Fruit fly (Drosophila melanogaster) whole organism, embryonic: Measurements from ENCODE around the gene snk.

Source experiments
- Atf3 ChIP-seq: fragments of 200-800 bp; sonication (Bioruptor generic); optimal IDR thresholded peaks from 3 replicates; lab custom pipeline; 2016; ENCODE audit warnings: missing biosample characterization, missing genetic modification characterization
- Awh ChIP-seq: fragments of 200-800 bp; sonication (Bioruptor generic); IDR thresholded peaks from 2 replicates; pipeline ENCODE4, ENCODE4 v1.3.6; 2022; ENCODE audit warnings: missing biosample characterization, missing genetic modification characterization
- BtbVII ChIP-seq: fragments of 200-800 bp; sonication (Bioruptor generic); optimal IDR thresholded peaks from 3 replicates; lab custom pipeline; 2017; ENCODE audit warnings: missing biosample characterization, mild to moderate bottlenecking, missing genetic modification characterization
- CG10979 ChIP-seq: fragments of 200-800 bp; sonication (Bioruptor generic); optimal IDR thresholded peaks from 2 replicates; lab custom pipeline; 2018; ENCODE audit warnings: missing biosample characterization, mild to moderate bottlenecking, missing genetic modification characterization, moderate library complexity
- CG11504 ChIP-seq: fragments of 200-800 bp; sonication (Bioruptor generic); optimal IDR thresholded peaks from 3 replicates; lab custom pipeline; 2019; ENCODE audit warnings: missing biosample characterization, mild to moderate bottlenecking, missing genetic modification characterization, moderate library complexity
- CG11723 ChIP-seq: fragments of 200-800 bp; sonication (Bioruptor generic); optimal IDR thresholded peaks from 2 replicates; lab custom pipeline; 2017; ENCODE audit warnings: missing biosample characterization, mild to moderate bottlenecking, missing genetic modification characterization
- CG13296 ChIP-seq: fragments of 200-800 bp; sonication (Bioruptor generic); optimal IDR thresholded peaks from 3 replicates; lab custom pipeline; 2018; ENCODE audit warnings: missing biosample characterization, mild to moderate bottlenecking, missing genetic modification characterization
- CG13775 ChIP-seq: fragments of 200-800 bp; sonication (Bioruptor generic); optimal IDR thresholded peaks from 3 replicates; lab custom pipeline; 2017; ENCODE audit warnings: missing biosample characterization, mild to moderate bottlenecking, missing genetic modification characterization
- CG17568 ChIP-seq: fragments of 200-800 bp; sonication (Bioruptor generic); optimal IDR thresholded peaks from 2 replicates; lab custom pipeline; 2018; ENCODE audit warnings: missing biosample characterization, mild to moderate bottlenecking, missing genetic modification characterization, moderate library complexity
- CG17912 ChIP-seq: fragments of 200-800 bp; sonication (Bioruptor generic); optimal IDR thresholded peaks from 2 replicates; lab custom pipeline; 2018; ENCODE audit warnings: missing biosample characterization, mild to moderate bottlenecking, missing genetic modification characterization
- CG32767 ChIP-seq: fragments of 200-800 bp; sonication (Bioruptor generic); IDR thresholded peaks from 2 replicates; pipeline ENCODE4 v1.3.6; 2022; ENCODE audit warnings: missing biosample characterization, missing genetic modification characterization
- CG3407 ChIP-seq: fragments of 200-800 bp; sonication (Bioruptor generic); optimal IDR thresholded peaks from 2 replicates; lab custom pipeline; 2018; ENCODE audit warnings: missing biosample characterization, mild to moderate bottlenecking, missing genetic modification characterization
- CG4730 ChIP-seq: fragments of 200-800 bp; sonication (Bioruptor generic); IDR thresholded peaks from 2 replicates; pipeline ENCODE4 v1.3.6; 2022; ENCODE audit warnings: missing biosample characterization, missing genetic modification characterization
- CG5245 ChIP-seq: fragments of 200-800 bp; sonication (Bioruptor generic); optimal IDR thresholded peaks from 3 replicates; lab custom pipeline; 2016; ENCODE audit warnings: missing biosample characterization, missing genetic modification characterization
- CG6854 ChIP-seq: fragments of 200-800 bp; sonication (Bioruptor generic); optimal IDR thresholded peaks from 3 replicates; lab custom pipeline; 2017; ENCODE audit warnings: missing biosample characterization, mild to moderate bottlenecking, missing genetic modification characterization
- CG8281 ChIP-seq: fragments of 200-800 bp; sonication (Bioruptor generic); optimal IDR thresholded peaks from 2 replicates; lab custom pipeline; 2018; ENCODE audit warnings: missing biosample characterization, mild to moderate bottlenecking, missing genetic modification characterization, moderate library complexity
- CG8765 ChIP-seq: fragments of 200-800 bp; sonication (Bioruptor generic); IDR thresholded peaks from 2 replicates; pipeline ENCODE4 v1.3.6; 2022; ENCODE audit warnings: missing biosample characterization, missing genetic modification characterization
- CG9797 ChIP-seq: fragments of 200-800 bp; sonication (Bioruptor generic); optimal IDR thresholded peaks from 3 replicates; lab custom pipeline; 2018; ENCODE audit warnings: missing biosample characterization, mild to moderate bottlenecking, missing genetic modification characterization
- CrebB ChIP-seq: fragments of 200-800 bp; sonication (Bioruptor generic); optimal IDR thresholded peaks from 3 replicates; lab custom pipeline; 2018; ENCODE audit warnings: missing biosample characterization, mild to moderate bottlenecking, missing genetic modification characterization
- Dbx ChIP-seq: fragments of 200-800 bp; sonication (Bioruptor generic); IDR thresholded peaks from 3 replicates; pipeline ENCODE4 v1.3.6; 2022; ENCODE audit warnings: missing biosample characterization, missing genetic modification characterization
- Drgx ChIP-seq: fragments of 200-800 bp; sonication (Bioruptor generic); IDR thresholded peaks from 2 replicates; pipeline ENCODE4 v1.3.6; 2022; ENCODE audit warnings: missing biosample characterization, missing genetic modification characterization
- ERR ChIP-seq: fragments of 200-800 bp; sonication (Bioruptor generic); optimal IDR thresholded peaks from 2 replicates; lab custom pipeline; 2016; ENCODE audit warnings: missing biosample characterization, missing genetic modification characterization
- Hmr ChIP-seq: fragments of 200-800 bp; sonication (Bioruptor generic); optimal IDR thresholded peaks from 3 replicates; lab custom pipeline; 2017; ENCODE audit warnings: mild to moderate bottlenecking, missing biosample characterization, missing genetic modification reagents, missing genetic modification characterization
- Hr3 ChIP-seq: fragments of 200-800 bp; sonication (Bioruptor generic); optimal IDR thresholded peaks from 3 replicates; lab custom pipeline; 2016; ENCODE audit warnings: missing biosample characterization, missing genetic modification characterization
- Lhr ChIP-seq: fragments of 200-800 bp; sonication (Bioruptor generic); optimal IDR thresholded peaks from 3 replicates; lab custom pipeline; 2017; ENCODE audit warnings: mild to moderate bottlenecking, missing biosample characterization, missing genetic modification reagents, missing genetic modification characterization
- Med ChIP-seq: fragments of 200-800 bp; sonication (Bioruptor generic); peaks from one replicate; lab custom pipeline; 2016; ENCODE audit warnings: missing biosample characterization, missing genetic modification characterization, mild to moderate bottlenecking, inconsistent platforms, moderate library complexity
- NK7.1 ChIP-seq: fragments of 200-800 bp; sonication (Bioruptor generic); optimal IDR thresholded peaks from 3 replicates; lab custom pipeline; 2016; ENCODE audit warnings: missing biosample characterization, missing genetic modification characterization
- Nf-YC ChIP-seq: fragments of 200-800 bp; optimal IDR thresholded peaks from 3 replicates; lab custom pipeline; 2019; ENCODE audit warnings: missing biosample characterization, mild to moderate bottlenecking, missing genetic modification characterization, moderate library complexity
- Side ChIP-seq: fragments of 200-800 bp; sonication (Bioruptor generic); optimal IDR thresholded peaks from 2 replicates; lab custom pipeline; 2016; ENCODE audit warnings: missing biosample characterization, missing genetic modification characterization
- bab2 ChIP-seq: fragments of 200-800 bp; sonication (Bioruptor generic); optimal IDR thresholded peaks from 2 replicates; lab custom pipeline; 2016; ENCODE audit warnings: missing biosample characterization, missing genetic modification characterization
- bsh ChIP-seq, 2 experiments: fragments of 200-800 bp; sonication (Bioruptor generic); optimal IDR thresholded peaks; 2 replicates each; lab custom pipeline; 2017 to 2018; ENCODE audit warnings: mild to moderate bottlenecking in 2 of 2, missing biosample characterization in 2 of 2, missing genetic modification characterization in 2 of 2, moderate library complexity in 1 of 2
- crol ChIP-seq: fragments of 200-800 bp; sonication (Bioruptor generic); IDR thresholded peaks from 2 replicates; pipeline ENCODE4 v1.3.6; 2022; ENCODE audit warnings: missing biosample characterization, missing genetic modification characterization
- crp ChIP-seq, 2 experiments: fragments of 200-800 bp; sonication (Bioruptor generic); optimal IDR thresholded peaks; 2 replicates in 1 of 2; 3 replicates in 1 of 2; lab custom pipeline; 2017; ENCODE audit warnings: missing biosample characterization in 2 of 2, missing genetic modification characterization in 2 of 2, mild to moderate bottlenecking in 1 of 2, moderate library complexity in 1 of 2
- da ChIP-seq: fragments of 200-800 bp; sonication (Bioruptor generic); optimal IDR thresholded peaks from 2 replicates; lab custom pipeline; 2016; ENCODE audit warnings: missing biosample characterization, missing genetic modification characterization
- emc ChIP-seq: fragments of 200-800 bp; sonication (Bioruptor generic); optimal IDR thresholded peaks from 2 replicates; lab custom pipeline; 2016; ENCODE audit warnings: missing biosample characterization, missing genetic modification characterization
- exex ChIP-seq: fragments of 200-800 bp; sonication (Bioruptor generic); optimal IDR thresholded peaks from 4 replicates; lab custom pipeline; 2018; ENCODE audit warnings: missing biosample characterization, mild to moderate bottlenecking, missing genetic modification characterization, moderate library complexity
- her ChIP-seq: fragments of 200-800 bp; sonication (Bioruptor generic); optimal IDR thresholded peaks from 2 replicates; lab custom pipeline; 2016; ENCODE audit warnings: missing biosample characterization, missing genetic modification characterization
- mld ChIP-seq: fragments of 200-800 bp; sonication (Bioruptor generic); IDR thresholded peaks from 3 replicates; pipeline ENCODE4 v1.3.6; 2022; ENCODE audit warnings: missing biosample characterization, missing genetic modification characterization; ENCODE audit not compliant: partially characterized antibody
- odd ChIP-seq: fragments of 200-800 bp; sonication (Bioruptor generic); optimal IDR thresholded peaks from 2 replicates; lab custom pipeline; 2017; ENCODE audit warnings: missing biosample characterization, mild to moderate bottlenecking, missing genetic modification characterization
- phol ChIP-seq: fragments of 200-800 bp; sonication (Bioruptor generic); optimal IDR thresholded peaks from 3 replicates; lab custom pipeline; 2018; ENCODE audit warnings: missing biosample characterization, mild to moderate bottlenecking, missing genetic modification characterization, moderate library complexity
- row ChIP-seq: fragments of 200-800 bp; sonication (Bioruptor generic); IDR thresholded peaks from 3 replicates; pipeline ENCODE4 v1.3.6; 2022; ENCODE audit warnings: missing biosample characterization, missing genetic modification characterization
- salm ChIP-seq: fragments of 200-800 bp; sonication (Bioruptor generic); optimal IDR thresholded peaks from 2 replicates; lab custom pipeline; 2018; ENCODE audit warnings: missing biosample characterization, mild to moderate bottlenecking, missing genetic modification characterization
- scrt ChIP-seq: fragments of 200-800 bp; sonication (Bioruptor generic); optimal IDR thresholded peaks from 2 replicates; lab custom pipeline; 2018; ENCODE audit warnings: missing biosample characterization, mild to moderate bottlenecking, missing genetic modification characterization, moderate library complexity
- sd ChIP-seq: fragments of 200-800 bp; sonication (Bioruptor generic); optimal IDR thresholded peaks from 3 replicates; lab custom pipeline; 2018; ENCODE audit warnings: missing biosample characterization, mild to moderate bottlenecking, missing genetic modification characterization, moderate library complexity
- sens ChIP-seq: fragments of 200-800 bp; sonication (Bioruptor generic); peaks from one replicate; lab custom pipeline; 2016; ENCODE audit warnings: missing biosample characterization, missing genetic modification characterization
- seq ChIP-seq: fragments of 200-800 bp; sonication (Bioruptor generic); IDR thresholded peaks from 2 replicates; pipeline ENCODE4 v1.3.6; 2022; ENCODE audit warnings: missing biosample characterization, missing genetic modification characterization
- sima ChIP-seq: fragments of 200-800 bp; sonication (Bioruptor generic); optimal IDR thresholded peaks from 2 replicates; lab custom pipeline; 2016; ENCODE audit warnings: missing biosample characterization, missing genetic modification characterization
- tap ChIP-seq: fragments of 200-800 bp; optimal IDR thresholded peaks from 3 replicates; lab custom pipeline; 2019; ENCODE audit warnings: missing biosample characterization, mild to moderate bottlenecking, missing genetic modification characterization, moderate library complexity
- tio ChIP-seq: fragments of 200-800 bp; sonication (Bioruptor generic); optimal IDR thresholded peaks from 2 replicates; lab custom pipeline; 2017; ENCODE audit warnings: missing biosample characterization, missing genetic modification characterization, inconsistent platforms
- vnd ChIP-seq: fragments of 200-800 bp; sonication (Bioruptor generic); IDR thresholded peaks from 3 replicates; pipeline ENCODE4 v1.3.6; 2022; ENCODE audit warnings: missing biosample characterization, missing genetic modification characterization; ENCODE audit not compliant: partially characterized antibody
- wek ChIP-seq: fragments of 200-800 bp; sonication (Bioruptor generic); optimal IDR thresholded peaks from 3 replicates; lab custom pipeline; 2018; ENCODE audit warnings: missing biosample characterization, mild to moderate bottlenecking, missing genetic modification characterization, moderate library complexity

The snk gene

DNA sequence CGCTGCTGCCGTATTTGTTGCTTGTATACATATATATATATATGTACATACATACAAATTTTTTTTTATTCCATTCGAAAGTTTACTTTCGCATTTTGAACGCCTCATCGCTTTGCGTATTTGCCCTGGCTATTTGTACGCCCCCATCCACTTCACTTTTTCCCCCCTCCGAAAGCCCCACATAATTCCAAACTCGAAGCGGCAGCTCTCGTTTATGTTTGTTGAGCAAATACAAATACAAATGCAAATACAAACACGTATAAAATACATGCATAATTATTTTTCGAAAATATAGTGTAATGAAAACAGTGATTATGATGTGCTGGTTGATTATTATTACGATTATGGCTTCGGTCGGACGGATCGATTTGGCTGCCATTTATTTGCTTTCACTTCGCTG is 25.5 kb upstream of the snk start (continued):
- TF ChIP-seq Lhr (GFP tag; lab: Kevin White, UChicago): peak; percentile 86
- TF ChIP-seq Atf3 (GFP tag; lab: Kevin White, UChicago): peak; percentile 44
- TF ChIP-seq CG32767 (GFP tag; lab: Robert Waterston, UW): peak; percentile 38; the same call in 1 of the 2 replicates
- TF ChIP-seq sd (tag; lab: Kevin White, UChicago): no peak
- peak; percentile 89 for TF ChIP-seq CG17912
- TF ChIP-seq Awh (GFP tag; lab: Robert Waterston, UW): peak; percentile 87
- TF ChIP-seq CG6854 (GFP tag; lab: Kevin White, UChicago): peak; percentile 79
- TF ChIP-seq Dbx (GFP tag; lab: Robert Waterston, UW): 0 out of 3 replicates have a peak, but pooled peaks have one; percentile 36
- TF ChIP-seq salm (tag; lab: Kevin White, UChicago): peak; percentile 94
- TF ChIP-seq tio (GFP tag; lab: Kevin White, UChicago): peak; percentile 69
- TF ChIP-seq CG13775 (GFP tag; lab: Kevin White, UChicago): peak; percentile 37
- TF ChIP-seq NK7.1 (GFP tag; lab: Kevin White, UChicago): peak; percentile 62
- no peak for TF ChIP-seq CG4730 (GFP tag; lab: Robert Waterston, UW)
- peak; percentile 77 for TF ChIP-seq CG8281 (tag; lab: Kevin White, UChicago)
- peak; percentile 92 for TF ChIP-seq odd (GFP tag; lab: Kevin White, UChicago)
- peak; percentile 91 for TF ChIP-seq CG11723 (GFP tag; lab: Kevin White, UChicago)
- peak; percentile 94 for TF ChIP-seq BtbVII (GFP tag; lab: Kevin White, UChicago)
- TF ChIP-seq Drgx (GFP tag; lab: Robert Waterston, UW): no peak
- TF ChIP-seq vnd: no peak
- peak; percentile 65 for TF ChIP-seq crol (GFP tag; lab: Robert Waterston, UW)
- peak; percentile 84 for TF ChIP-seq CrebB (tag; lab: Kevin White, UChicago)
- TF ChIP-seq phol (tag; lab: Kevin White, UChicago): peak; percentile 78
- peak; percentile 83 for TF ChIP-seq CG5245 (GFP tag; lab: Kevin White, UChicago)
- TF ChIP-seq crp (GFP tag; optimal IDR thresholded peaks at IDR 0.05; lab: Kevin White, UChicago): peak in 1 of 2 experiments; percentile 50
- TF ChIP-seq seq (GFP tag; lab: Robert Waterston, UW): peak; percentile 67
- TF ChIP-seq sima (GFP tag; lab: Kevin White, UChicago): peak; percentile 49
- TF ChIP-seq Hmr (GFP tag; lab: Kevin White, UChicago): peak; percentile 83
- peak; percentile 80 for TF ChIP-seq scrt (GFP tag; lab: Kevin White, UChicago)
- peak; percentile 97 for TF ChIP-seq CG3407 (GFP tag; lab: Kevin White, UChicago)
- TF ChIP-seq sens (GFP tag; lab: Kevin White, UChicago): peak; percentile 98
- TF ChIP-seq exex (tag; lab: Kevin White, UChicago): peak; percentile 80
- peak; percentile 95 for TF ChIP-seq CG11504 (tag; lab: Kevin White, UChicago)
- peak; percentile 96 for TF ChIP-seq tap
- peak; percentile 83 for TF ChIP-seq CG10979
- peak; percentile 69 for TF ChIP-seq Nf-YC (tag; lab: Kevin White, UChicago)
- peak; percentile 82 for TF ChIP-seq CG13296 (GFP tag; lab: Kevin White, UChicago)
- TF ChIP-seq wek (GFP tag; lab: Kevin White, UChicago): peak; percentile 93
- TF ChIP-seq bsh (GFP tag; optimal IDR thresholded peaks at IDR 0.05; lab: Kevin White, UChicago): peak in 1 of 2 experiments; percentile 94
- TF ChIP-seq row: no peak
- TF ChIP-seq ERR (GFP tag; lab: Kevin White, UChicago): peak; percentile 56
- TF ChIP-seq Side (GFP tag; lab: Kevin White, UChicago): peak; percentile 73
- TF ChIP-seq CG8765 (GFP tag; lab: Robert Waterston, UW): no peak
- TF ChIP-seq Med (GFP tag; lab: Kevin White, UChicago): peak; percentile 97
- peak; percentile 52 for TF ChIP-seq her (GFP tag; lab: Kevin White, UChicago)
- peak; percentile 58 for TF ChIP-seq Hr3
- no peak for TF ChIP-seq emc (GFP tag; lab: Kevin White, UChicago)
- peak; percentile 94 for TF ChIP-seq bab2 (GFP tag; lab: Kevin White, UChicago)
- no peak for TF ChIP-seq mld (GFP tag; lab: Robert Waterston, UW)
- TF ChIP-seq da: peak; percentile 28
- TF ChIP-seq CG17568 (GFP tag; lab: Kevin White, UChicago): peak; percentile 91
- peak; percentile 53 for TF ChIP-seq CG9797 (GFP tag; lab: Kevin White, UChicago)
